Worm (Caenorhabditis elegans) whole organism, midembryonic: ENCODE data around the gene T04C12.11.
A peak's percentile ranks its signal among the peaks of the same experiment; 100 is the strongest.

ENCODE experiments used
- T22C8.4 ChIP-seq: fragments of 200-800 bp; sonication (Bioruptor generic); IDR thresholded peaks from 2 replicates; pipeline ENCODE4 v1.3.6; 2022; ENCODE audit warnings: missing genetic modification characterization, missing compliant biosample characterization
- cog-1 ChIP-seq: sonication (generic microtip); optimal IDR thresholded peaks from 2 replicates; lab custom pipeline; 2016; ENCODE audit warnings: missing genetic modification characterization, missing compliant biosample characterization
- flt-1 ChIP-seq: fragments of 200-800 bp; sonication (Bioruptor generic); IDR thresholded peaks from 2 replicates; pipeline ENCODE4 v1.3.6; 2022; ENCODE audit warnings: missing genetic modification characterization, missing compliant biosample characterization
- klf-2 ChIP-seq: fragments of 200-800 bp; sonication (Bioruptor generic); conservative IDR thresholded peaks from 2 replicates; pipeline ENCODE4 v1.3.6; 2022; ENCODE audit warnings: missing genetic modification reagents, missing genetic modification characterization, missing compliant biosample characterization
- med-1 ChIP-seq: sonication (generic microtip); optimal IDR thresholded peaks from 2 replicates; lab custom pipeline; 2017; ENCODE audit warnings: missing genetic modification characterization, mild to moderate bottlenecking, missing compliant biosample characterization, antibody characterized with exemption, missing genetic modification reagents; ENCODE audit not compliant: insufficient read depth
- ref-1 ChIP-seq: fragments of 200-800 bp; sonication (Bioruptor generic); conservative IDR thresholded peaks from 2 replicates; pipeline ENCODE4 v1.3.6; 2022; ENCODE audit warnings: missing genetic modification reagents, missing genetic modification characterization, missing compliant biosample characterization
- tab-1 ChIP-seq: fragments of 200-800 bp; sonication (Bioruptor generic); IDR thresholded peaks from 2 replicates; pipeline ENCODE4 v1.3.6; 2022; ENCODE audit warnings: missing genetic modification characterization, missing compliant biosample characterization
- ztf-23 ChIP-seq: fragments of 200-800 bp; sonication (Bioruptor generic); IDR thresholded peaks from 2 replicates; pipeline ENCODE4 v1.3.6; 2022; ENCODE audit warnings: missing genetic modification reagents, missing genetic modification characterization, missing compliant biosample characterization
- ztf-29 ChIP-seq: fragments of 200-800 bp; sonication (Bioruptor generic); IDR thresholded peaks from 2 replicates; pipeline ENCODE4 v1.3.6; 2022; ENCODE audit warnings: missing genetic modification reagents, missing genetic modification characterization, missing compliant biosample characterization

T04C12.11 gene

ce11 chrV:11083691-11084090 lies 23.6 kb upstream of the T04C12.11 start:
- TF ChIP-seq T22C8.4 (GFP tag; lab: Robert Waterston, UW): no peak
- TF ChIP-seq ztf-29: no peak
- peak; percentile 77 for TF ChIP-seq cog-1 (tag; lab: Kevin White, UChicago)
- no peak for TF ChIP-seq tab-1
- TF ChIP-seq ztf-23: no peak
- TF ChIP-seq klf-2 (GFP tag; lab: Robert Waterston, UW): no peak
- TF ChIP-seq ref-1 (GFP tag; lab: Robert Waterston, UW): no peak

- no peak for TF ChIP-seq ztf-23
- no peak for TF ChIP-seq klf-2 (GFP tag; lab: Robert Waterston, UW)
- no peak for TF ChIP-seq T22C8.4 (GFP tag; lab: Robert Waterston, UW)
- TF ChIP-seq flt-1 (GFP tag; lab: Robert Waterston, UW): no peak
These were observed 22.9 kb upstream of the T04C12.11 start for ce11 chrV:11082964-11083363.

ce11 chrV:11082475-11082874 lies 22.4 kb upstream of the T04C12.11 start:
- TF ChIP-seq ztf-29 (no peak), cog-1 (tag; lab: Kevin White, UChicago) (peak; percentile 23)

ce11 chrV:11080345-11081102 lies 20.4 kb upstream of the T04C12.11 start, which contains the start of gene act-1:
Gene act-1 (plus strand): TSS chrV:11081052.
- TF ChIP-seq ztf-23 (no peak), flt-1 (GFP tag; lab: Robert Waterston, UW) (0 out of 2 replicates have a peak, but pooled peaks have one; percentile 27)

- no peak for TF ChIP-seq tab-1
- TF ChIP-seq ref-1 (GFP tag; lab: Robert Waterston, UW): no peak
- no peak for TF ChIP-seq ztf-23
- TF ChIP-seq ztf-29: no peak
- no peak for TF ChIP-seq T22C8.4 (GFP tag; lab: Robert Waterston, UW)
- no peak for TF ChIP-seq cog-1 (tag; lab: Kevin White, UChicago)
- TF ChIP-seq klf-2 (GFP tag; lab: Robert Waterston, UW): no peak
- no peak for TF ChIP-seq flt-1 (GFP tag; lab: Robert Waterston, UW)
- TF ChIP-seq med-1: no peak
These were observed 18.8 kb upstream of the T04C12.11 start for ce11 chrV:11078874-11079273.

ce11 chrV:11078104-11078724 lies 18.1 kb upstream of the T04C12.11 start, which contains the start of gene act-2:
Gene act-2 (minus strand): TSS chrV:11078154.
- peak; percentile 14; the same call in 1 of the 2 replicates for TF ChIP-seq ztf-23
- TF ChIP-seq med-1: no peak
- TF ChIP-seq ztf-29: no peak
- peak; percentile 28 for TF ChIP-seq cog-1 (tag; lab: Kevin White, UChicago)
- peak; percentile 53; the same call in 1 of the 2 replicates for TF ChIP-seq flt-1 (GFP tag; lab: Robert Waterston, UW)
- TF ChIP-seq tab-1: no peak
- no peak for TF ChIP-seq ref-1 (GFP tag; lab: Robert Waterston, UW)
- TF ChIP-seq klf-2 (GFP tag; lab: Robert Waterston, UW): no peak
- no peak for TF ChIP-seq T22C8.4 (GFP tag; lab: Robert Waterston, UW)

- no peak for TF ChIP-seq ztf-23
- TF ChIP-seq ztf-29: no peak
- no peak for TF ChIP-seq klf-2 (GFP tag; lab: Robert Waterston, UW)
- TF ChIP-seq tab-1: no peak
- TF ChIP-seq flt-1 (GFP tag; lab: Robert Waterston, UW): no peak
- TF ChIP-seq med-1: no peak
- TF ChIP-seq T22C8.4 (GFP tag; lab: Robert Waterston, UW): no peak
- no peak for TF ChIP-seq ref-1 (GFP tag; lab: Robert Waterston, UW)
- no peak for TF ChIP-seq cog-1 (tag; lab: Kevin White, UChicago)
These were observed 16.3 kb upstream of the T04C12.11 start for ce11 chrV:11076403-11076802.

- TF ChIP-seq tab-1 (no peak), flt-1 (GFP tag; lab: Robert Waterston, UW) (no peak), ztf-29 (no peak), klf-2 (GFP tag; lab: Robert Waterston, UW) (no peak), ref-1 (GFP tag; lab: Robert Waterston, UW) (no peak), med-1 (no peak), T22C8.4 (GFP tag; lab: Robert Waterston, UW) (no peak), ztf-23 (no peak), cog-1 (tag; lab: Kevin White, UChicago) (no peak)
These were observed 15.9 kb upstream of the T04C12.11 start for ce11 chrV:11076028-11076402.

- TF ChIP-seq tab-1 (no peak), flt-1 (GFP tag; lab: Robert Waterston, UW) (peak; percentile 48; the same call in 1 of the 2 replicates), ref-1 (GFP tag; lab: Robert Waterston, UW) (no peak), klf-2 (GFP tag; lab: Robert Waterston, UW) (no peak), cog-1 (tag; lab: Kevin White, UChicago) (no peak), ztf-29 (no peak)
These were observed 15.3 kb upstream of the T04C12.11 start for ce11 chrV:11075209-11076027.

ce11 chrV:11074448-11074847 lies 14.4 kb upstream of the T04C12.11 start, which contains the start of gene act-3:
Gene act-3 (minus strand): TSS chrV:11074498.
- no peak for TF ChIP-seq flt-1 (GFP tag; lab: Robert Waterston, UW)
- TF ChIP-seq ztf-23: no peak
- peak; percentile 35 for TF ChIP-seq cog-1 (tag; lab: Kevin White, UChicago)
